Worm (Caenorhabditis elegans) whole organism, L1 larva: Measurements from ENCODE around the gene ZK632.14.

Experiments
- aly-2 ChIP-seq: fragments of 150-350 bp; optimal IDR thresholded peaks from 2 replicates; lab custom pipeline; 2014; ENCODE audit warnings: missing biosample characterization, missing genetic modification characterization
- lin-15B ChIP-seq: fragments of 150-350 bp; sonication (generic microtip); optimal IDR thresholded peaks from 3 replicates; lab custom pipeline; 2014; ENCODE audit warnings: missing biosample characterization, missing genetic modification characterization
- lin-39 ChIP-seq: fragments of 150-350 bp; optimal IDR thresholded peaks from 2 replicates; lab custom pipeline; 2014; ENCODE audit warnings: missing biosample characterization, missing genetic modification reagents, missing genetic modification characterization

DNA sequence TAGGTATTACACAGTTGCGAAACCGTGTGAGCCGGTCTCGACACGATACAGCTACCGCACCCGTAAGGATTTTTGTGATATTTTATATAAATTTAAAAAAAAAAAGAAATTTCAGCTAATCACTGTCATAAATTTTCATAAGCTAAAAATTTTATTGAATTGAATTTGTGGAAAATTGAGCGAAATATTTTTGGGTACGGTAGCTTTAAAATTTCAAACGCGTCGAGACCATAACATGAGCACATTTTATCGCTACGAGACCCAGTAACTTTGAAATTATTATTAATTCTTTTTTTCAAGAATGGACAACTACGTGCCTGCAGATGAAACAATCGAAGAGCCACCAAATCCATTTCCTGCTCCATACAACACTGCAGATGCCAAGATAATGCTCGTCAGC is at the start of gene ZK632.14:
- TF ChIP-seq lin-39 (tag; lab: Kevin White, UChicago) (no peak), lin-15B (tag; lab: Kevin White, UChicago) (no peak), aly-2 (tag; lab: Kevin White, UChicago) (no peak)
